Fruit fly (Drosophila melanogaster) whole organism, embryonic: ENCODE data around the gene Top3alpha.
A peak's percentile ranks its signal among the peaks of the same experiment; 100 is the strongest.

Source experiments
- Ada2b ChIP-seq: fragments of 200-800 bp; sonication (Bioruptor generic); IDR thresholded peaks from 2 replicates; pipeline ENCODE4 v1.3.6; 2022; ENCODE audit warnings: missing biosample characterization, missing genetic modification characterization
- Adf1 ChIP-seq: fragments of 200-800 bp; sonication (Bioruptor generic); IDR thresholded peaks from 2 replicates; pipeline ENCODE4 v1.3.6; 2022; ENCODE audit warnings: missing biosample characterization, missing genetic modification characterization
- BEAF-32 ChIP-seq: fragments of 200-800 bp; sonication (Bioruptor generic); optimal IDR thresholded peaks from 3 replicates; lab custom pipeline; 2017; ENCODE audit warnings: missing biosample characterization, missing genetic modification characterization, mild to moderate bottlenecking, moderate library complexity, missing genetic modification reagents
- BtbVII ChIP-seq: fragments of 200-800 bp; sonication (Bioruptor generic); optimal IDR thresholded peaks from 3 replicates; lab custom pipeline; 2017; ENCODE audit warnings: missing biosample characterization, mild to moderate bottlenecking, missing genetic modification characterization
- CG10959 ChIP-seq: fragments of 200-800 bp; sonication (Bioruptor generic); IDR thresholded peaks from 2 replicates; pipeline ENCODE4 v1.3.6; 2022; ENCODE audit warnings: missing biosample characterization, missing genetic modification characterization
- CG12155 ChIP-seq: fragments of 200-800 bp; sonication (Bioruptor generic); optimal IDR thresholded peaks from 3 replicates; lab custom pipeline; 2016; ENCODE audit warnings: missing biosample characterization, missing genetic modification characterization
- CG13624 ChIP-seq: fragments of 200-800 bp; sonication (Bioruptor generic); optimal IDR thresholded peaks from 2 replicates; lab custom pipeline; 2016; ENCODE audit warnings: missing biosample characterization, missing genetic modification characterization
- CG13894 ChIP-seq: fragments of 200-800 bp; sonication (Bioruptor generic); optimal IDR thresholded peaks from 3 replicates; lab custom pipeline; 2018; ENCODE audit warnings: missing biosample characterization, mild to moderate bottlenecking, missing genetic modification characterization, moderate library complexity
- CG16815 ChIP-seq: fragments of 200-800 bp; sonication (Bioruptor generic); optimal IDR thresholded peaks from 3 replicates; lab custom pipeline; 2017; ENCODE audit warnings: missing biosample characterization, mild to moderate bottlenecking, missing genetic modification characterization
- CG1792 ChIP-seq: fragments of 200-800 bp; sonication (Bioruptor generic); optimal IDR thresholded peaks from 2 replicates; lab custom pipeline; 2016; ENCODE audit warnings: missing biosample characterization, missing genetic modification characterization
- CG30020 ChIP-seq: fragments of 200-800 bp; optimal IDR thresholded peaks from 2 replicates; lab custom pipeline; 2019; ENCODE audit warnings: missing biosample characterization, mild to moderate bottlenecking, missing genetic modification characterization, moderate library complexity
- CG30403 ChIP-seq: fragments of 200-800 bp; sonication (Bioruptor generic); optimal IDR thresholded peaks from 3 replicates; lab custom pipeline; 2016; ENCODE audit warnings: missing biosample characterization, missing genetic modification characterization
- CG31365 ChIP-seq: fragments of 200-800 bp; sonication (Bioruptor generic); optimal IDR thresholded peaks from 2 replicates; lab custom pipeline; 2018; ENCODE audit warnings: missing biosample characterization, mild to moderate bottlenecking, missing genetic modification characterization
- CG31388 ChIP-seq: fragments of 200-800 bp; sonication (Bioruptor generic); optimal IDR thresholded peaks from 2 replicates; lab custom pipeline; 2016; ENCODE audit warnings: missing biosample characterization, missing genetic modification characterization
- CG34376 ChIP-seq: fragments of 200-800 bp; sonication (Bioruptor generic); optimal IDR thresholded peaks from 2 replicates; lab custom pipeline; 2018; ENCODE audit warnings: missing biosample characterization, mild to moderate bottlenecking, missing genetic modification characterization
- CG6683 ChIP-seq: fragments of 200-800 bp; sonication (Bioruptor generic); optimal IDR thresholded peaks from 2 replicates; lab custom pipeline; 2017; ENCODE audit warnings: missing biosample characterization, mild to moderate bottlenecking, missing genetic modification characterization, missing genetic modification reagents
- CG7271 ChIP-seq: fragments of 200-800 bp; sonication (Bioruptor generic); optimal IDR thresholded peaks from 2 replicates; lab custom pipeline; 2018; ENCODE audit warnings: missing biosample characterization, mild to moderate bottlenecking, missing genetic modification characterization, moderate library complexity
- CG9437 ChIP-seq: fragments of 200-800 bp; sonication (Bioruptor generic); optimal IDR thresholded peaks from 2 replicates; lab custom pipeline; 2018; ENCODE audit warnings: missing biosample characterization, mild to moderate bottlenecking, missing genetic modification characterization
- D ChIP-seq, 2 experiments: fragments of 200-800 bp in 1 of 2; fragments of >200 bp in 1 of 2; sonication (Bioruptor generic) in 1 of 2; optimal IDR thresholded peaks; 2 replicates in 1 of 2; 3 replicates in 1 of 2; lab custom pipeline; 2017; ENCODE audit warnings: mild to moderate bottlenecking in 1 of 2, missing biosample characterization in 1 of 2, missing genetic modification characterization in 1 of 2, missing genetic modification reagents in 1 of 2
- Dp ChIP-seq: fragments of 200-800 bp; sonication (Bioruptor generic); optimal IDR thresholded peaks from 2 replicates; lab custom pipeline; 2018; ENCODE audit warnings: missing biosample characterization, mild to moderate bottlenecking, missing genetic modification characterization, moderate library complexity
- Dref ChIP-seq: fragments of 200-800 bp; sonication (Bioruptor generic); IDR thresholded peaks from 2 replicates; pipeline ENCODE4 v1.3.6; 2022; ENCODE audit warnings: missing biosample characterization, missing genetic modification characterization
- Elba2 ChIP-seq: fragments of 200-800 bp; sonication (Bioruptor generic); optimal IDR thresholded peaks from 3 replicates; lab custom pipeline; 2016; ENCODE audit warnings: missing biosample characterization, missing genetic modification characterization
- Fer2 ChIP-seq: fragments of 200-800 bp; sonication (Bioruptor generic); optimal IDR thresholded peaks from 2 replicates; lab custom pipeline; 2018; ENCODE audit warnings: missing biosample characterization, mild to moderate bottlenecking, missing genetic modification characterization, moderate library complexity
- Hand ChIP-seq: fragments of 200-800 bp; sonication (Bioruptor generic); optimal IDR thresholded peaks from 2 replicates; lab custom pipeline; 2017; ENCODE audit warnings: mild to moderate bottlenecking, missing biosample characterization, missing genetic modification reagents, missing genetic modification characterization
- Hr39 ChIP-seq: fragments of >200 bp; optimal IDR thresholded peaks from 2 replicates; lab custom pipeline; 2017
- MESR4 ChIP-seq: fragments of 200-800 bp; sonication (Bioruptor generic); optimal IDR thresholded peaks from 2 replicates; lab custom pipeline; 2018; ENCODE audit warnings: missing biosample characterization, mild to moderate bottlenecking, missing genetic modification characterization, moderate library complexity
- Mad ChIP-seq: fragments of 200-800 bp; sonication (Bioruptor generic); optimal IDR thresholded peaks from 2 replicates; lab custom pipeline; 2016; ENCODE audit warnings: missing biosample characterization, missing genetic modification characterization
- Max ChIP-seq: fragments of 200-800 bp; sonication (Bioruptor generic); optimal IDR thresholded peaks from 2 replicates; lab custom pipeline; 2016; ENCODE audit warnings: missing biosample characterization, mild to moderate bottlenecking, missing genetic modification characterization
- Mes4 ChIP-seq: fragments of 200-800 bp; sonication (Bioruptor generic); optimal IDR thresholded peaks from 2 replicates; lab custom pipeline; 2016; ENCODE audit warnings: missing biosample characterization, missing genetic modification characterization
- NC2β ChIP-seq: fragments of 200-800 bp; sonication (Bioruptor generic); optimal IDR thresholded peaks from 2 replicates; lab custom pipeline; 2016; ENCODE audit warnings: missing biosample characterization, missing genetic modification characterization
- Nf-YA ChIP-seq: fragments of 200-800 bp; sonication (Bioruptor generic); IDR thresholded peaks from 2 replicates; pipeline ENCODE4 v1.3.6; 2022; ENCODE audit warnings: missing biosample characterization, missing genetic modification characterization
- Nf-YB ChIP-seq: fragments of 200-800 bp; sonication (Bioruptor generic); optimal IDR thresholded peaks from 3 replicates; lab custom pipeline; 2019; ENCODE audit warnings: missing biosample characterization, mild to moderate bottlenecking, missing genetic modification characterization, moderate library complexity
- NfI ChIP-seq: fragments of 200-800 bp; sonication (Bioruptor generic); optimal IDR thresholded peaks from 3 replicates; lab custom pipeline; 2018; ENCODE audit warnings: missing biosample characterization, mild to moderate bottlenecking, missing genetic modification characterization, moderate library complexity
- Pdp1 ChIP-seq, 2 experiments: fragments of 200-800 bp; sonication (Bioruptor generic); optimal IDR thresholded peaks; 3 replicates each; lab custom pipeline; 2016; ENCODE audit warnings: missing biosample characterization in 2 of 2, missing genetic modification characterization in 2 of 2, mild to moderate bottlenecking in 1 of 2, moderate library complexity in 1 of 2
- Poxn ChIP-seq: fragments of 200-800 bp; sonication (Bioruptor generic); IDR thresholded peaks from 2 replicates; pipeline ENCODE4 v1.3.6; 2022; ENCODE audit warnings: missing biosample characterization, missing genetic modification characterization
- Sry-δ ChIP-seq: fragments of 200-800 bp; sonication (Bioruptor generic); optimal IDR thresholded peaks from 2 replicates; lab custom pipeline; 2016; ENCODE audit warnings: missing biosample characterization, missing genetic modification characterization
- al ChIP-seq: fragments of 200-800 bp; sonication (Bioruptor generic); IDR thresholded peaks from 2 replicates; pipeline ENCODE4 v1.3.6; 2022; ENCODE audit warnings: missing biosample characterization, missing genetic modification characterization
- caup ChIP-seq: fragments of 200-800 bp; sonication (Bioruptor generic); optimal IDR thresholded peaks from 3 replicates; lab custom pipeline; 2017; ENCODE audit warnings: missing biosample characterization, mild to moderate bottlenecking, missing genetic modification characterization, moderate library complexity; ENCODE audit not compliant: severe bottlenecking
- ems ChIP-seq: fragments of 200-800 bp; sonication (Bioruptor generic); optimal IDR thresholded peaks from 3 replicates; lab custom pipeline; 2016; ENCODE audit warnings: missing biosample characterization, missing genetic modification characterization
- eve ChIP-seq, 2 experiments: fragments of >200 bp; optimal IDR thresholded peaks; 2 replicates each; lab custom pipeline; 2017; ENCODE audit warnings: missing biosample characterization in 2 of 2, missing genetic modification characterization in 2 of 2
- maf-S ChIP-seq: fragments of 200-800 bp; sonication (Bioruptor generic); optimal IDR thresholded peaks from 2 replicates; lab custom pipeline; 2016; ENCODE audit warnings: missing biosample characterization, missing genetic modification characterization
- nerfin-2 ChIP-seq: fragments of 200-800 bp; sonication (Bioruptor generic); IDR thresholded peaks from 2 replicates; pipeline ENCODE4 v1.3.6; 2022; ENCODE audit warnings: missing biosample characterization, missing genetic modification characterization; ENCODE audit not compliant: partially characterized antibody
- nmo ChIP-seq: fragments of 200-800 bp; sonication (Bioruptor generic); optimal IDR thresholded peaks from 2 replicates; lab custom pipeline; 2018; ENCODE audit warnings: missing biosample characterization, mild to moderate bottlenecking, missing genetic modification characterization, moderate library complexity
- onecut ChIP-seq: fragments of 200-800 bp; sonication (Bioruptor generic); IDR thresholded peaks from 2 replicates; pipeline ENCODE4 v1.3.6; 2022; ENCODE audit warnings: missing biosample characterization, missing genetic modification characterization
- pho ChIP-seq: fragments of 200-800 bp; sonication (Bioruptor generic); optimal IDR thresholded peaks from 2 replicates; lab custom pipeline; 2016; ENCODE audit warnings: missing biosample characterization, missing genetic modification characterization
- rib ChIP-seq: fragments of 200-800 bp; sonication (Bioruptor generic); IDR thresholded peaks from 2 replicates; pipeline ENCODE4 v1.3.6; 2022; ENCODE audit warnings: missing biosample characterization, missing genetic modification characterization
- sens ChIP-seq: fragments of 200-800 bp; sonication (Bioruptor generic); peaks from one replicate; lab custom pipeline; 2016; ENCODE audit warnings: missing biosample characterization, missing genetic modification characterization
- sqz ChIP-seq: fragments of 200-800 bp; sonication (Bioruptor generic); optimal IDR thresholded peaks from 3 replicates; lab custom pipeline; 2018; ENCODE audit warnings: missing biosample characterization, mild to moderate bottlenecking, missing genetic modification characterization
- unpg ChIP-seq: fragments of 200-800 bp; sonication (Bioruptor generic); optimal IDR thresholded peaks from 3 replicates; lab custom pipeline; 2018; ENCODE audit warnings: missing biosample characterization, mild to moderate bottlenecking, missing genetic modification characterization, moderate library complexity
- zen ChIP-seq: fragments of 200-800 bp; sonication (Bioruptor generic); optimal IDR thresholded peaks from 3 replicates; lab custom pipeline; 2018; ENCODE audit warnings: missing biosample characterization, mild to moderate bottlenecking, missing genetic modification characterization, moderate library complexity

Gene Top3alpha

dm6 chr2L:19453381-19453780, 44.6 kb upstream of the Top3alpha start, which contains the start of gene Top2 (continued):
- peak; percentile 11 for TF ChIP-seq CG16815 (GFP tag; lab: Kevin White, UChicago)
- TF ChIP-seq Adf1 (GFP tag; lab: Robert Waterston, UW) = peak; percentile 19; the same call in 1 of the 2 replicates
- TF ChIP-seq CG30403 (GFP tag; lab: Kevin White, UChicago) = peak; percentile 27
- peak; percentile 29 for TF ChIP-seq ems
- TF ChIP-seq NC2β (GFP tag; lab: Kevin White, UChicago) = peak; percentile 33
- peak; percentile 17 for TF ChIP-seq caup
- peak; percentile 5 for TF ChIP-seq CG9437 (GFP tag; lab: Kevin White, UChicago)
- TF ChIP-seq Mes4 (GFP tag; lab: Kevin White, UChicago) = no peak
- TF ChIP-seq maf-S (GFP tag; lab: Kevin White, UChicago) = peak; percentile 64
- peak; percentile 78 for TF ChIP-seq sens
- TF ChIP-seq CG13894 (tag; lab: Kevin White, UChicago) = peak; percentile 58
- TF ChIP-seq Nf-YA (GFP tag; lab: Robert Waterston, UW) = no peak
- peak; percentile 68 for TF ChIP-seq Dp (GFP tag; lab: Kevin White, UChicago)
- TF ChIP-seq Sry-δ (GFP tag; lab: Kevin White, UChicago) = peak; percentile 98
- TF ChIP-seq unpg (GFP tag; lab: Kevin White, UChicago) = peak; percentile 2
- no peak for TF ChIP-seq CG10959
- peak; percentile 58 for TF ChIP-seq Mad (GFP tag; lab: Kevin White, UChicago)
- peak; percentile 34 for TF ChIP-seq CG12155 (GFP tag; lab: Kevin White, UChicago)
- no peak for TF ChIP-seq Hr39 (lab: Kevin White, UChicago)
- peak; percentile 48 for TF ChIP-seq NfI
- TF ChIP-seq BtbVII (GFP tag; lab: Kevin White, UChicago) = no peak
- TF ChIP-seq Elba2 (GFP tag; lab: Kevin White, UChicago) = peak; percentile 4
- TF ChIP-seq nmo (GFP tag; lab: Kevin White, UChicago) = peak; percentile 70
- peak; percentile 55 for TF ChIP-seq pho (GFP tag; lab: Kevin White, UChicago)
- TF ChIP-seq CG31388 = no peak
- TF ChIP-seq CG6683 (GFP tag; lab: Kevin White, UChicago) = no peak
- TF ChIP-seq Hand (GFP tag; lab: Kevin White, UChicago) = no peak
- TF ChIP-seq Dref (GFP tag; lab: Robert Waterston, UW) = peak; percentile 98
- no peak for TF ChIP-seq sqz (GFP tag; lab: Kevin White, UChicago)
- no peak for TF ChIP-seq CG34376 (GFP tag; lab: Kevin White, UChicago)
- TF ChIP-seq Poxn (GFP tag; lab: Robert Waterston, UW) = no peak
- TF ChIP-seq nerfin-2 = peak; percentile 53; the same call in 1 of the 2 replicates
- no peak for TF ChIP-seq Fer2
- TF ChIP-seq CG1792 (GFP tag; lab: Kevin White, UChicago) = peak; percentile 45
- no peak for TF ChIP-seq D (optimal IDR thresholded peaks at IDR 0.05; lab: Kevin White, UChicago)
- TF ChIP-seq D (GFP tag; optimal IDR thresholded peaks at IDR 0.05; lab: Kevin White, UChicago) = no peak
- peak; percentile 27; the same call in 1 of the 2 replicates for TF ChIP-seq Ada2b (GFP tag; lab: Robert Waterston, UW)
- no peak for TF ChIP-seq CG31365 (tag; lab: Kevin White, UChicago)
- TF ChIP-seq Pdp1 (GFP tag; optimal IDR thresholded peaks at IDR 0.05; lab: Kevin White, UChicago) = peak; percentile 6 to 86
- TF ChIP-seq Nf-YB (GFP tag; lab: Kevin White, UChicago) = peak; percentile 2
- TF ChIP-seq rib = no peak
- peak; percentile 47 for TF ChIP-seq MESR4 (GFP tag; lab: Kevin White, UChicago)
- peak; percentile 18 for TF ChIP-seq CG7271 (tag; lab: Kevin White, UChicago)
- no peak for TF ChIP-seq al (GFP tag; lab: Robert Waterston, UW)
- peak; percentile 92 for TF ChIP-seq BEAF-32 (GFP tag; lab: Kevin White, UChicago)
- TF ChIP-seq onecut (GFP tag; lab: Robert Waterston, UW) = no peak
- TF ChIP-seq CG30020 (tag; lab: Kevin White, UChicago) = peak; percentile 70
- peak; percentile 62 for TF ChIP-seq CG13624 (GFP tag; lab: Kevin White, UChicago)
- peak; percentile 31 for TF ChIP-seq Max (GFP tag; lab: Kevin White, UChicago)
- peak; percentile 48 for TF ChIP-seq zen (tag; lab: Kevin White, UChicago)
- TF ChIP-seq eve (GFP tag; optimal IDR thresholded peaks at IDR 0.05; lab: Kevin White, UChicago) = no peak
